Worm (Caenorhabditis elegans) whole organism, L1 larva: ENCODE data around the gene Y36E3A.2.

Experiments used
- F16B12.6 ChIP-seq: fragments of 150-350 bp; optimal IDR thresholded peaks from 2 replicates; lab custom pipeline; 2014; ENCODE audit warnings: missing biosample characterization, missing genetic modification characterization
- aly-2 ChIP-seq: fragments of 150-350 bp; optimal IDR thresholded peaks from 2 replicates; lab custom pipeline; 2014; ENCODE audit warnings: missing biosample characterization, missing genetic modification characterization
- ceh-82 ChIP-seq, 3 experiments: fragments of 150-350 bp in 1 of 3; sonication (generic microtip) in 2 of 3; optimal IDR thresholded peaks; 2 replicates each; lab custom pipeline; 2014 to 2017; ENCODE audit warnings: missing biosample characterization in 3 of 3, missing genetic modification characterization in 3 of 3
- fkh-10 ChIP-seq: sonication (generic microtip); optimal IDR thresholded peaks from 2 replicates; lab custom pipeline; 2017; ENCODE audit warnings: missing biosample characterization, missing genetic modification reagents, missing genetic modification characterization
- lin-39 ChIP-seq: fragments of 150-350 bp; optimal IDR thresholded peaks from 2 replicates; lab custom pipeline; 2014; ENCODE audit warnings: missing biosample characterization, missing genetic modification reagents, missing genetic modification characterization
- nhr-76 ChIP-seq: sonication (generic microtip); optimal IDR thresholded peaks from 2 replicates; lab custom pipeline; 2017; ENCODE audit warnings: missing biosample characterization, missing genetic modification characterization
- nhr-77 ChIP-seq: fragments of 150-350 bp; optimal IDR thresholded peaks from 2 replicates; lab custom pipeline; 2014; ENCODE audit warnings: missing biosample characterization, missing genetic modification characterization
- nhr-90 ChIP-seq: sonication (generic microtip); optimal IDR thresholded peaks from 2 replicates; lab custom pipeline; 2016; ENCODE audit warnings: mild to moderate bottlenecking, missing genetic modification characterization, missing compliant biosample characterization; ENCODE audit not compliant: poor library complexity
- sptf-1 ChIP-seq: fragments of 150-350 bp; optimal IDR thresholded peaks from 2 replicates; lab custom pipeline; 2014; ENCODE audit warnings: missing biosample characterization, missing genetic modification characterization
- zag-1 ChIP-seq: fragments of 150-350 bp; optimal IDR thresholded peaks from 2 replicates; lab custom pipeline; 2014; ENCODE audit warnings: missing biosample characterization, missing genetic modification characterization
- ztf-11 ChIP-seq, 2 experiments: sonication (generic microtip); optimal IDR thresholded peaks; 2 replicates each; lab custom pipeline; 2016 to 2017; ENCODE audit warnings: missing genetic modification characterization in 2 of 2, missing biosample characterization in 1 of 2, missing compliant biosample characterization in 1 of 2

DNA sequence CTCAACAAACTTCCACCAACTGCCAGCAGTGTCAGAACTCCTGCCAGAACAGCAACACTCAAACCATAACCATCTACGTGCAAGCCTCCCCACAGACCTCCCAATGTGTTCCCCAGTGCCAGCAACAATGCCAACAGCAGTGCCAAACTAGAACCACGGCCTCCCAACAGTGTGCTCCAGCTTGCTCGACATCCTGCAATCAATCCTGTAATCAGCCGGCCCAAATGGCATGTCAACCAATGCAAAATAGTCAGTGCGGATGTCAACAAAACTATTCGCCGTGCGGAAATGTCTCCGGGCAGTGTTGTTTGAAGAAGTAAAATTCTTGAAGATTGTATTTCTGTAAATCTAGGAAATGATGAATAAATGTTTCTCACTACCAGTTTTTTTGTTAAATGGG is 40.9 kb downstream of the Y36E3A.2 start:
- TF ChIP-seq nhr-77 (tag; lab: Kevin White, UChicago) (no peak), nhr-90 (tag; lab: Kevin White, UChicago) (no peak), aly-2 (tag; lab: Kevin White, UChicago) (no peak), ceh-82 (tag; optimal IDR thresholded peaks at IDR 0.05; lab: Kevin White, UChicago) (no peak), ztf-11 (tag; optimal IDR thresholded peaks at IDR 0.05; lab: Kevin White, UChicago) (no peak), lin-39 (tag; lab: Kevin White, UChicago) (no peak), fkh-10 (no peak), zag-1 (tag; lab: Kevin White, UChicago) (no peak), nhr-76 (tag; lab: Kevin White, UChicago) (no peak), sptf-1 (no peak), F16B12.6 (tag; lab: Kevin White, UChicago) (no peak)
